Fruit fly (Drosophila melanogaster): ENCODE measurements around the gene LysX.

DNA sequence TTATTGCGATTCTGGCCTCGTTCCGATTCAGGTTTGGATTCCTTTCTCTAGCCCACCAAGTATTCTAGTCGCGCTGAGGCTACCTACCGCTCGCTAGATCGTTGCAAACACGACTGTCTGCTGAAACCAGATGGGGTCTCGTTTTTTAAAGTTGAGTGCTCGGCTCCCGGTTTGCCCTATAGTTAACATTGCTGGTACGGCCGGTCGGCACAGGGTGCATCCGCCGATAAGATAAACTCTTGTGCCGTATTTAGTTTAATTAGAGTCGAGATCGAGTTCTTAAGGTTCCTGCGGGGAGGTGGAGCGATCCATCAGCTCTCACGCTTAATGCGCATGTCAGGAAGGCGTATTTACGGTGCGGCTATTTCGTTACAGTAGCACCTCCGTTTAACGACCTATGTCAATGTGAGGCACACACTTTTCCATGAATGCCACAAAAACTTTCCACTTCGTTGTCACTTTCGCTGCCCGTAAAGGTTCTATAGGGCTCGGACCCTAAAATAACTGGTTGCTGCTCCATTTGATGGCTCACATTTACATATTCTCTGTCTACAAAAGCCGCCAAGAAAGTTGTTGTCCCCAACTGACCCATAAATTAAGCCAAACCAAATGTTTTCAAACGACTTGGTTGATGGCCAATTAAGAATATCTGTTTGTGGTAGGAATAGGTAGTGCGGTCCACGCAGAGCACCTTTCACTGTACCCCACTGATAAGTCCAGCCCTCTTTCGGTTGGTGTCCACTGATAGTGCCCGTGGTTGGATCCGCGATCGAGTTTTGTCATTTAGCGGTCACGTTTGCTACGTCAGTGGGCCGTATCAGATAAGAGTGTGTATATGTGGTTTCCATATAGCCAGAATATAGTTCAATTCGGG lies 9.8 kb upstream of the LysX start, which contains the start of gene CG9119:
- TF ChIP-seq h (optimal IDR thresholded peaks at IDR 0.05) (no peak), psq (optimal IDR thresholded peaks at IDR 0.05) (no peak), ttk (optimal IDR thresholded peaks at IDR 0.05) (no peak), insv (optimal IDR thresholded peaks at IDR 0.05) (no peak)
